Fruit fly (Drosophila melanogaster): ENCODE data around the gene Pfdn6.

dm6 chr3L:19955699-19956098, 32.2 kb downstream of the Pfdn6 start, which contains the start of gene CG42263:
- TF ChIP-seq CG7045 (GFP tag; optimal IDR thresholded peaks at IDR 0.05) = no peak
- no peak for TF ChIP-seq CG12768 (GFP tag; optimal IDR thresholded peaks at IDR 0.05)
- TF ChIP-seq CG7101 (tag; optimal IDR thresholded peaks at IDR 0.05) = no peak
- TF ChIP-seq kay (GFP tag; ENCODE audit: borderline replicate concordance) = no peak
- no peak for TF ChIP-seq CG14711 (tag; optimal IDR thresholded peaks at IDR 0.05)
- TF ChIP-seq CG33017 (tag; optimal IDR thresholded peaks at IDR 0.05) = no peak
- TF ChIP-seq cic (GFP tag; optimal IDR thresholded peaks at IDR 0.05) = no peak
- no peak for TF ChIP-seq toe (GFP tag; optimal IDR thresholded peaks at IDR 0.05)
- no peak for TF ChIP-seq ovo (GFP tag; optimal IDR thresholded peaks at IDR 0.05)
- no peak for TF ChIP-seq Hr96 (GFP tag; optimal IDR thresholded peaks at IDR 0.05)
- no peak for TF ChIP-seq bab1 (GFP tag; optimal IDR thresholded peaks at IDR 0.05)
- no peak for TF ChIP-seq Crg-1 (GFP tag; optimal IDR thresholded peaks at IDR 0.05)
- TF ChIP-seq CG1620 (GFP tag; optimal IDR thresholded peaks at IDR 0.05) = no peak
- TF ChIP-seq pad (GFP tag; optimal IDR thresholded peaks at IDR 0.05) = no peak

Data from whole organism, adult.